Worm (Caenorhabditis elegans): Measurements from ENCODE around the gene rps-24.

DNA sequence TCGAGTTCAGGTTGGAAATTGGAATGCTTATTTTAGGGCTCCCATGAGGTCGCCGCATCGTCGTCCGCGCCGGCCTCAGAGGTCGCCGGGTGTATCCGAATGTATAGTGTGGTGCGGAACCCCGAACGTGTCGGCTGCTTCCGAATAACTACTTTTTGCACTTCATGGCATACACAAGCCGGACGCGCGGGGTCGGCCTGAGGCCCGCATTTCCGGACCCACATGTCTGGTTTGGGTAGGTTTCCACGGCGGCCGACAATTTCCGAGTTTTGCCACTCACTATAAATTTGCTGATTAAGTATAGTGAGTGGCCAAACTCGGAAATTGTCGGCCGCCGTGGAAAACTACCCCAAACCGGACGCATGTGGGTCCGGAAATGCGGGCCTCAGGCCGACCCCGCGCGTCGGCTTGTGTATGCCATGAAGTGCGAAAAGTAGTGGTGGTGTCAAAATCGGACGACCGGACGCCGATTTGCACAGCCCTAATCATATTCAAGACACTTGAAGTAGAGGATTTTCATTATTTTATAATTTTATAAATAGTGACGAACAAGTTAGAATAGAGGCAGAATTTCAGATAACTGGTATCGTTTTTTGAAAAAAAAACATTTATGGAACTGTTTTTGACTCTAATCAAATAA lies 47.4 kb upstream of the rps-24 start:
- TF ChIP-seq ztf-11 (tag; optimal IDR thresholded peaks at IDR 0.05) (no peak), nhr-10 (tag; optimal IDR thresholded peaks at IDR 0.05) (no peak), nhr-77 (tag; optimal IDR thresholded peaks at IDR 0.05) (no peak), dmd-6 (GFP tag; IDR thresholded peaks at IDR 0.05) (no peak), pqm-1 (tag; optimal IDR thresholded peaks at IDR 0.05) (no peak), tag-97 (GFP tag; IDR thresholded peaks at IDR 0.05) (no peak), zag-1 (tag; optimal IDR thresholded peaks at IDR 0.05) (no peak), ZK546.5 (tag; optimal IDR thresholded peaks at IDR 0.05) (no peak), unc-130 (GFP tag; optimal IDR thresholded peaks at IDR 0.05) (no peak), snpc-4 (tag; optimal IDR thresholded peaks at IDR 0.05) (no peak)
